Worm (Caenorhabditis elegans): ENCODE results near the gene lact-1.

DNA sequence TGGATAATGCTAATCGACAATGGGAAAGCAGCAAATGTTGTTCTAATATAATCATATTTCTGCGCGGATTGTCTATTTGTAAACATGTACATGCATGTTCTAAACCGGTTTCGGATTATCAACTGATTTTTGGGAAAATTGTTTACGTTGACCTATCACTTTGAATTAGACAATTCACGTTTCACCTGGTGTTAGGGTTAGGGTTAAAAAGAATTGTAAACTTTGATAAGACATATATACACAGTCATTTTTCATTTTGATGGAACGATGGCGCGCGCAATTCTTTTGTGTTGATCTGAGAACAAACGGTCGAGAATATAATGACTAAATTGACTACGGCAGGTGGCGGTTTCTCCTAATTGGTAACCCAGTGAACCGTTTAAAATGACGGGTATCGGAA, 18.1 kb downstream of the lact-1 start:
- TF ChIP-seq snpc-4 (tag; optimal IDR thresholded peaks at IDR 0.05), result no peak
- TF ChIP-seq nhr-237 (tag; optimal IDR thresholded peaks at IDR 0.05), result no peak
- TF ChIP-seq elt-3 (tag; optimal IDR thresholded peaks at IDR 0.05), result no peak
- TF ChIP-seq mab-5 (tag; optimal IDR thresholded peaks at IDR 0.05), result no peak
- TF ChIP-seq lin-13 (tag; optimal IDR thresholded peaks at IDR 0.05), result no peak
- no peak for TF ChIP-seq lin-32 (GFP tag; optimal IDR thresholded peaks at IDR 0.05)
- TF ChIP-seq nhr-28 (tag; optimal IDR thresholded peaks at IDR 0.05), result no peak
- no peak for TF ChIP-seq ceh-83 (GFP tag; optimal IDR thresholded peaks at IDR 0.05)
- TF ChIP-seq sptf-1 (tag; optimal IDR thresholded peaks at IDR 0.05), result no peak
- TF ChIP-seq ces-1 (GFP tag; optimal IDR thresholded peaks at IDR 0.05), result no peak
